Fruit fly (Drosophila melanogaster) whole organism, embryonic: ENCODE results near the gene JMJD5.

Experiments used
- CG1024 ChIP-seq: fragments of 200-800 bp; sonication (Bioruptor generic); IDR thresholded peaks from 2 replicates; pipeline ENCODE4 v1.3.6; 2022; ENCODE audit warnings: missing biosample characterization, missing genetic modification characterization
- CG10321 ChIP-seq: fragments of 200-800 bp; sonication (Bioruptor generic); IDR thresholded peaks from 2 replicates; pipeline ENCODE4 v1.3.6; 2022; ENCODE audit warnings: missing biosample characterization, missing genetic modification characterization
- CG10654 ChIP-seq: fragments of 200-800 bp; sonication (Bioruptor generic); optimal IDR thresholded peaks from 2 replicates; lab custom pipeline; 2016; ENCODE audit warnings: missing biosample characterization, missing genetic modification characterization
- CG11247 ChIP-seq: fragments of 200-800 bp; sonication (Bioruptor generic); IDR thresholded peaks from 2 replicates; pipeline ENCODE4 v1.3.6; 2022; ENCODE audit warnings: missing biosample characterization, missing genetic modification characterization
- CG12236 ChIP-seq: fragments of 200-800 bp; sonication (Bioruptor generic); optimal IDR thresholded peaks from 2 replicates; lab custom pipeline; 2016; ENCODE audit warnings: missing biosample characterization, missing genetic modification characterization
- CG14014 ChIP-seq: fragments of 200-800 bp; sonication (Bioruptor generic); IDR thresholded peaks from 2 replicates; pipeline ENCODE4 v1.3.6; 2022; ENCODE audit warnings: missing biosample characterization, missing genetic modification characterization
- CG14860 ChIP-seq: fragments of 200-800 bp; sonication (Bioruptor generic); IDR thresholded peaks from 3 replicates; pipeline ENCODE4 v1.3.6; 2022; ENCODE audit warnings: missing biosample characterization, missing genetic modification characterization; ENCODE audit not compliant: partially characterized antibody
- CG15269 ChIP-seq: fragments of 200-800 bp; sonication (Bioruptor generic); optimal IDR thresholded peaks from 2 replicates; lab custom pipeline; 2018; ENCODE audit warnings: missing biosample characterization, mild to moderate bottlenecking, missing genetic modification characterization, moderate library complexity
- CG1529 ChIP-seq: fragments of 200-800 bp; sonication (Bioruptor generic); optimal IDR thresholded peaks from 3 replicates; lab custom pipeline; 2018; ENCODE audit warnings: missing biosample characterization, missing genetic modification characterization
- CG30431 ChIP-seq: fragments of 200-800 bp; sonication (Bioruptor generic); optimal IDR thresholded peaks from 2 replicates; lab custom pipeline; 2017; ENCODE audit warnings: missing biosample characterization, missing genetic modification characterization
- CG3281 ChIP-seq: fragments of 200-800 bp; sonication (Bioruptor generic); optimal IDR thresholded peaks from 3 replicates; lab custom pipeline; 2017; ENCODE audit warnings: missing biosample characterization, mild to moderate bottlenecking, missing genetic modification characterization
- CG4404 ChIP-seq: fragments of 200-800 bp; sonication (Bioruptor generic); IDR thresholded peaks from 2 replicates; pipeline ENCODE4 v1.3.6; 2022; ENCODE audit warnings: missing biosample characterization, missing genetic modification characterization
- CG4424 ChIP-seq: fragments of 200-800 bp; sonication (Bioruptor generic); optimal IDR thresholded peaks from 3 replicates; lab custom pipeline; 2016; ENCODE audit warnings: missing biosample characterization, missing genetic modification characterization
- CG6175 ChIP-seq: fragments of 200-800 bp; sonication (Bioruptor generic); IDR thresholded peaks from 3 replicates; pipeline ENCODE4 v1.3.6; 2022; ENCODE audit warnings: missing biosample characterization, missing genetic modification characterization
- CG7556 ChIP-seq: fragments of 200-800 bp; sonication (Bioruptor generic); optimal IDR thresholded peaks from 2 replicates; lab custom pipeline; 2017; ENCODE audit warnings: missing biosample characterization, mild to moderate bottlenecking, missing genetic modification characterization
- CG7928 ChIP-seq: fragments of 200-800 bp; sonication (Bioruptor generic); optimal IDR thresholded peaks from 2 replicates; lab custom pipeline; 2017; ENCODE audit warnings: missing biosample characterization, mild to moderate bottlenecking, missing genetic modification characterization
- CG9817 ChIP-seq: fragments of 200-800 bp; sonication (Bioruptor generic); optimal IDR thresholded peaks from 2 replicates; lab custom pipeline; 2018; ENCODE audit warnings: missing biosample characterization, mild to moderate bottlenecking, missing genetic modification characterization, moderate library complexity
- CG9932 ChIP-seq: fragments of 200-800 bp; sonication (Bioruptor generic); IDR thresholded peaks from 2 replicates; pipeline ENCODE4 v1.3.6; 2022; ENCODE audit warnings: missing biosample characterization, missing genetic modification characterization
- CTCF ChIP-seq: fragments of 200-800 bp; sonication (Bioruptor generic); optimal IDR thresholded peaks from 2 replicates; lab custom pipeline; 2017; ENCODE audit warnings: missing biosample characterization, mild to moderate bottlenecking, missing genetic modification characterization, moderate library complexity
- Dll ChIP-seq: fragments of 200-800 bp; sonication (Bioruptor generic); IDR thresholded peaks from 4 replicates; pipeline ENCODE4 v1.3.6; 2022; ENCODE audit warnings: missing biosample characterization, missing genetic modification characterization; ENCODE audit not compliant: partially characterized antibody
- Gsc ChIP-seq: fragments of 200-800 bp; sonication (Bioruptor generic); IDR thresholded peaks from 2 replicates; pipeline ENCODE4 v1.3.6; 2022; ENCODE audit warnings: missing biosample characterization, missing genetic modification characterization
- HLHmδ ChIP-seq: fragments of 200-800 bp; sonication (Bioruptor generic); optimal IDR thresholded peaks from 2 replicates; lab custom pipeline; 2018; ENCODE audit warnings: missing biosample characterization, mild to moderate bottlenecking, missing genetic modification characterization, moderate library complexity
- Hmr ChIP-seq: fragments of 200-800 bp; sonication (Bioruptor generic); optimal IDR thresholded peaks from 3 replicates; lab custom pipeline; 2017; ENCODE audit warnings: mild to moderate bottlenecking, missing biosample characterization, missing genetic modification reagents, missing genetic modification characterization
- Myb ChIP-seq: fragments of 200-800 bp; sonication (Bioruptor generic); optimal IDR thresholded peaks from 2 replicates; lab custom pipeline; 2016; ENCODE audit warnings: missing biosample characterization, missing genetic modification characterization
- Nf-YA ChIP-seq: fragments of 200-800 bp; sonication (Bioruptor generic); IDR thresholded peaks from 2 replicates; pipeline ENCODE4 v1.3.6; 2022; ENCODE audit warnings: missing biosample characterization, missing genetic modification characterization
- Nf-YC ChIP-seq: fragments of 200-800 bp; optimal IDR thresholded peaks from 3 replicates; lab custom pipeline; 2019; ENCODE audit warnings: missing biosample characterization, mild to moderate bottlenecking, missing genetic modification characterization, moderate library complexity
- Sin3A ChIP-seq: fragments of >200 bp; optimal IDR thresholded peaks from 2 replicates; lab custom pipeline; 2018
- Sry-β ChIP-seq: fragments of 200-800 bp; sonication (Bioruptor generic); optimal IDR thresholded peaks from 2 replicates; lab custom pipeline; 2018; ENCODE audit warnings: missing biosample characterization, mild to moderate bottlenecking, missing genetic modification characterization, moderate library complexity
- bab2 ChIP-seq: fragments of 200-800 bp; sonication (Bioruptor generic); optimal IDR thresholded peaks from 2 replicates; lab custom pipeline; 2016; ENCODE audit warnings: missing biosample characterization, missing genetic modification characterization
- chn ChIP-seq: fragments of 200-800 bp; sonication (Bioruptor generic); optimal IDR thresholded peaks from 2 replicates; lab custom pipeline; 2016; ENCODE audit warnings: missing biosample characterization, missing genetic modification characterization
- ci ChIP-seq: fragments of 200-800 bp; sonication (Bioruptor generic); IDR thresholded peaks from 3 replicates; pipeline ENCODE4 v1.3.6; 2022; ENCODE audit warnings: missing biosample characterization, missing genetic modification characterization
- dm ChIP-seq: fragments of 200-800 bp; sonication (Bioruptor generic); optimal IDR thresholded peaks from 3 replicates; lab custom pipeline; 2016; ENCODE audit warnings: missing biosample characterization, missing genetic modification characterization
- fd102C ChIP-seq: fragments of 200-800 bp; sonication (Bioruptor generic); optimal IDR thresholded peaks from 2 replicates; lab custom pipeline; 2018; ENCODE audit warnings: missing biosample characterization, mild to moderate bottlenecking, missing genetic modification characterization, moderate library complexity
- grn ChIP-seq: fragments of 200-800 bp; sonication (Bioruptor generic); optimal IDR thresholded peaks from 3 replicates; lab custom pipeline; 2017; ENCODE audit warnings: missing biosample characterization, missing genetic modification characterization
- lov ChIP-seq, 2 experiments: fragments of 200-800 bp in 1 of 2; fragments of >200 bp in 1 of 2; sonication (Bioruptor generic) in 1 of 2; IDR thresholded peaks in 1 of 2; optimal IDR thresholded peaks in 1 of 2; 2 replicates in 1 of 2; 3 replicates in 1 of 2; pipeline versions ENCODE4 v1.3.6 to Lab custom; 2017 to 2022; ENCODE audit warnings: missing biosample characterization in 1 of 2, missing genetic modification characterization in 1 of 2
- nerfin-1 ChIP-seq: fragments of 200-800 bp; sonication (Bioruptor generic); optimal IDR thresholded peaks from 3 replicates; lab custom pipeline; 2019; ENCODE audit warnings: missing biosample characterization, mild to moderate bottlenecking, missing genetic modification characterization, moderate library complexity
- nom ChIP-seq: fragments of 200-800 bp; sonication (Bioruptor generic); optimal IDR thresholded peaks from 2 replicates; lab custom pipeline; 2017; ENCODE audit warnings: missing biosample characterization, missing genetic modification characterization, mild to moderate bottlenecking, moderate library complexity, missing genetic modification reagents
- oc ChIP-seq: fragments of 200-800 bp; sonication (Bioruptor generic); optimal IDR thresholded peaks from 2 replicates; lab custom pipeline; 2018; ENCODE audit warnings: missing biosample characterization, mild to moderate bottlenecking, missing genetic modification characterization, moderate library complexity
- odd ChIP-seq: fragments of 200-800 bp; sonication (Bioruptor generic); optimal IDR thresholded peaks from 2 replicates; lab custom pipeline; 2017; ENCODE audit warnings: missing biosample characterization, mild to moderate bottlenecking, missing genetic modification characterization
- psq ChIP-seq: fragments of 200-800 bp; sonication (Bioruptor generic); optimal IDR thresholded peaks from 2 replicates; lab custom pipeline; 2017; ENCODE audit warnings: missing biosample characterization, missing genetic modification characterization
- pzg ChIP-seq: fragments of 200-800 bp; sonication (Bioruptor generic); optimal IDR thresholded peaks from 3 replicates; lab custom pipeline; 2018; ENCODE audit warnings: missing biosample characterization, mild to moderate bottlenecking, missing genetic modification characterization, moderate library complexity
- schlank ChIP-seq: fragments of 200-800 bp; sonication (Bioruptor generic); optimal IDR thresholded peaks from 2 replicates; lab custom pipeline; 2018; ENCODE audit warnings: missing biosample characterization, mild to moderate bottlenecking, missing genetic modification characterization
- sens ChIP-seq: fragments of 200-800 bp; sonication (Bioruptor generic); peaks from one replicate; lab custom pipeline; 2016; ENCODE audit warnings: missing biosample characterization, missing genetic modification characterization
- ssp ChIP-seq: fragments of 200-800 bp; sonication (Bioruptor generic); IDR thresholded peaks from 2 replicates; pipeline ENCODE4 v1.3.6; 2022; ENCODE audit warnings: missing biosample characterization, missing genetic modification characterization
- sug ChIP-seq: fragments of 200-800 bp; optimal IDR thresholded peaks from 2 replicates; lab custom pipeline; 2019; ENCODE audit warnings: missing biosample characterization, mild to moderate bottlenecking, missing genetic modification characterization, moderate library complexity
- tll ChIP-seq, 2 experiments: fragments of 200-800 bp in 1 of 2; fragments of >200 bp in 1 of 2; sonication (Bioruptor generic) in 1 of 2; optimal IDR thresholded peaks; 2 replicates each; lab custom pipeline; 2017 to 2019; ENCODE audit warnings: missing biosample characterization in 2 of 2, missing genetic modification characterization in 2 of 2, mild to moderate bottlenecking in 1 of 2, moderate library complexity in 1 of 2
- tx ChIP-seq: fragments of 200-800 bp; sonication (Bioruptor generic); optimal IDR thresholded peaks from 2 replicates; lab custom pipeline; 2016; ENCODE audit warnings: missing biosample characterization, missing genetic modification characterization
- usp ChIP-seq: fragments of >200 bp; optimal IDR thresholded peaks from 2 replicates; lab custom pipeline; 2017; ENCODE audit warnings: missing biosample characterization, missing genetic modification characterization
- zf30C ChIP-seq: fragments of 200-800 bp; sonication (Bioruptor generic); optimal IDR thresholded peaks from 3 replicates; lab custom pipeline; 2018; ENCODE audit warnings: missing biosample characterization, mild to moderate bottlenecking, missing genetic modification characterization

JMJD5 gene

dm6 chr3L:857063-858015, 16.2 kb upstream of the JMJD5 start, which contains the start of gene dpr20 (continued):
- no peak for TF ChIP-seq lov (optimal IDR thresholded peaks at IDR 0.05; lab: Kevin White, UChicago)
- TF ChIP-seq lov (GFP tag; IDR thresholded peaks at IDR 0.05; lab: Robert Waterston, UW), result peak; percentile 75; the same call in 2 of the 3 replicates
- peak; percentile 57; the same call in 1 of the 2 replicates for TF ChIP-seq CG4404 (GFP tag; lab: Robert Waterston, UW)
- TF ChIP-seq CTCF (GFP tag; lab: Kevin White, UChicago), result peak; percentile 90
- no peak for TF ChIP-seq zf30C
- peak; percentile 56 for TF ChIP-seq CG30431
- no peak for TF ChIP-seq odd (GFP tag; lab: Kevin White, UChicago)
- peak; percentile 90 for TF ChIP-seq CG9932 (GFP tag; lab: Robert Waterston, UW)
- peak; percentile 80 for TF ChIP-seq CG9817
- peak; percentile 50 for TF ChIP-seq CG1024 (GFP tag; lab: Robert Waterston, UW)
- peak; percentile 81 for TF ChIP-seq CG3281
- TF ChIP-seq ci (GFP tag; lab: Robert Waterston, UW), result peak; percentile 93
- TF ChIP-seq CG12236, result peak; percentile 26
- no peak for TF ChIP-seq CG1529 (GFP tag; lab: Kevin White, UChicago)
- TF ChIP-seq CG4424 (GFP tag; lab: Kevin White, UChicago), result peak; percentile 31
- TF ChIP-seq Sin3A (lab: Kevin White, UChicago), result no peak
- TF ChIP-seq grn (GFP tag; lab: Kevin White, UChicago), result no peak
- TF ChIP-seq schlank (tag; lab: Kevin White, UChicago), result peak; percentile 76
- peak; percentile 48 for TF ChIP-seq oc
- peak; percentile 63; the same call in 1 of the 2 replicates for TF ChIP-seq Nf-YA (GFP tag; lab: Robert Waterston, UW)
- TF ChIP-seq HLHmδ (GFP tag; lab: Kevin White, UChicago), result no peak
- TF ChIP-seq nerfin-1 (tag; lab: Kevin White, UChicago), result peak; percentile 33
- TF ChIP-seq sug (tag; lab: Kevin White, UChicago), result peak; percentile 64
- TF ChIP-seq fd102C (GFP tag; lab: Kevin White, UChicago), result no peak
- TF ChIP-seq CG14014 (GFP tag; lab: Robert Waterston, UW), result peak; percentile 89
- peak; percentile 93 for TF ChIP-seq sens
- TF ChIP-seq nom, result peak; percentile 59
- peak; percentile 58 for TF ChIP-seq CG10654 (GFP tag; lab: Kevin White, UChicago)
- TF ChIP-seq chn (GFP tag; lab: Kevin White, UChicago), result peak; percentile 67
- TF ChIP-seq bab2, result peak; percentile 72
- TF ChIP-seq psq (GFP tag; lab: Kevin White, UChicago), result no peak
- TF ChIP-seq tx (GFP tag; lab: Kevin White, UChicago), result peak; percentile 54
- TF ChIP-seq CG14860 (GFP tag; lab: Robert Waterston, UW), result no peak
- no peak for TF ChIP-seq Dll
- TF ChIP-seq ssp, result peak; percentile 64
- no peak for TF ChIP-seq Sry-β
- TF ChIP-seq tll (GFP tag; optimal IDR thresholded peaks at IDR 0.05; lab: Kevin White, UChicago), result no peak
- TF ChIP-seq CG7556 (GFP tag; lab: Kevin White, UChicago), result peak; percentile 61
- TF ChIP-seq pzg (GFP tag; lab: Kevin White, UChicago), result peak; percentile 16
- TF ChIP-seq CG7928 (GFP tag; lab: Kevin White, UChicago), result peak; percentile 48
- TF ChIP-seq CG6175 (GFP tag; lab: Robert Waterston, UW), result peak; percentile 81
- TF ChIP-seq Myb (GFP tag; lab: Kevin White, UChicago), result peak; percentile 58
- TF ChIP-seq Nf-YC, result peak; percentile 32
- TF ChIP-seq Gsc, result no peak
- TF ChIP-seq usp (GFP tag; lab: Kevin White, UChicago), result no peak
- TF ChIP-seq CG15269 (tag; lab: Kevin White, UChicago), result peak; percentile 83
- TF ChIP-seq Hmr (GFP tag; lab: Kevin White, UChicago), result peak; percentile 74
- TF ChIP-seq CG10321, result peak; percentile 59; the same call in 1 of the 2 replicates
- peak; percentile 87 for TF ChIP-seq CG11247 (GFP tag; lab: Robert Waterston, UW)
- TF ChIP-seq dm (GFP tag; lab: Kevin White, UChicago), result peak; percentile 15
